Worm (Caenorhabditis elegans): Measurements from ENCODE around the gene map-1.

The map-1 gene

DNA sequence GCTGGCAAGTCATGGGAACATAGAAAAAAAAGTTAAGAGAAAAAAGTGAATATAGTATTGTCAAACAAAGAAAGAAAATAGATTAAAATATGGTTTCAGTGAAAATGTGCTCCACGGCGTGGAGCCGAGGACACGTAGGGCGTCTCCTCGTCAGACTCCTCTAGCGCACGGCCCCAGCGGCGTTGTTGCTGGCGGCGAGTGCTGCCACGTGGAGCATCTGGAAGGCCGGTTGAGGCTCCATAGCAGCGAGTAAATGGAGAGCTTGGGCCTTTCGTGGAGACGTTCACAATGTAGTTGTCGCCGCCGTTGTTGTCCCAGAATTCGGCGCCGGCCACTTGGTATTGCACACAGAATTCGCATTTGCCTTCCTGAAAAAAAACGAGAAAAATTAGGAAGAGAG is 41.2 kb downstream of the map-1 start:
- TF ChIP-seq unc-62 (GFP tag; optimal IDR thresholded peaks at IDR 0.05), result no peak

DNA sequence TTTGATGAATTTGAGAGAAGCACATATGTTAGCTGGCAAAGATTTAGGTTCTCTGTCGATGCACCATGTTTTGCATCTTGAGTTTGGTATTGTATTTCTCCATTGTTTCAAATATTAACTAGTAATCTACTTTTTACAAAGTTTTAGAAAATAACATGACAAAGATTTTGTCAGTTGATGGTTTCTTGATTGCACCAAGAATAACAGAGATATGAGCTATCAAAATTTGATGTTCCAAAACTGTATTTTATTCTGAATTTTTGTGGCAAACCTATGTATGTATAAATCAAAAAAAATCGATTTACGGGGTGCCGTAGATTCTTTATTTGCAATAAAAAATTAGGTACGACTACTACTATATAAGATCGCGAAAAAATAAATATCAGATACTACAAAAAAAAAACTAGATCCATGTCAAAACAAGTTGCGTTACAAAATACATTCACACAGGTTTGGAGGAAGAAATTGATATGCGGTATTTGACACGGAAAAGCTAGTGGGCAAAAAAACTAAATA is 41.7 kb downstream of the map-1 start:
- TF ChIP-seq unc-62 (GFP tag; optimal IDR thresholded peaks at IDR 0.05), result no peak

DNA sequence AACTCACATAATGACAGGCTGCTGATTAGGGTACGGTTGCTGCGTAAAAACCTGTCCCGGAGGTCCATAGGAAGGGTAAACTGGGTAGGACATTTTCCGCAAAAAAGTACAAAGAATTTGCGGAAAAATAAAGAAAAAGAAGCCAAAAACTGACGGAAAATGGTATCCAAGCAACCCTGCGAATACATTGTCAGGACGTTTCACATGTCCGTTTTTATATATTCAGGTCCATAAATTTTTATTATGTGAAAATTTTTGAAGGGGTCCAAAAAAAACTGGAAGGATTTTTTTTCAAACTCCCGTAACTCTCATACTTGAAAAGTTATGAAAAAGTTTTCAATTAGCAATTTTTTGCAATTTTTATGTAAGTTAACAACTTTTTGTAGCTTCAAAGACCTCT is 44.5 kb downstream of the map-1 start, which contains the start of gene CC8.3:
TSS of gene CC8.3 (minus strand) at position 101 of the 400 bp plus-strand sequence.
- TF ChIP-seq unc-62 (GFP tag; optimal IDR thresholded peaks at IDR 0.05), result no peak

DNA sequence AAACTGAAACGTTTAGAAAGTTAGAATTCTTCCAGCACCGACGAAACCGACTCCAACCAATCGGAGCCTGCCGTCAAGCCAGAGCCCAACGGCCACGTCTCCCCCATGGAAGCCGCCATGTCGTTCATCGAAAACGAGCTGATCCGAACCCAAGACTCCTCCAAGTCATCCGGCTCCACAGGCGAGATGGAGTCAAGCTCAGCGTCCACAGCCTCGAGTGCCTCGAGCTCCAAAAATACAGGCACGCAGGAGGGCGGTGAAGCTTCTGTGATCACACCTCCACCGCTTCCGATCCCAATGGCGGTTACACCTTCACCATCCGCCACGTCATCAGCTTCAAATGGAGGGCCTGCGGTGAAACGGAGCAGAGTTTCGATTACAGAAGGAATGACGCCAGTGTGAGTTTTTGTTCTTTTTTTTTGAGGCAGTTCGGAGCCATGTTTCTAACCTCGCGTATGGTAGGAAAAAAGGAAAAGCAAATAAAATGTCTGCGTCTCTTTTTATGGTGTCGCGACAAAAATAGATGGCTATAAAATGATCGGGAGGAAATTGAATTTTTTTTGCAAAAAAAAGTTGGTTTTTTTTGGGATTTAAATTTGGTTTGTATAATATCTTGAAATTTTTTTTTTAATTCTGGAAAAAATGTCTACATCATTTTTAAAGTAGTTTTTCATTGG is 48.3 kb downstream of the map-1 start:
- TF ChIP-seq unc-62 (GFP tag; optimal IDR thresholded peaks at IDR 0.05), result no peak

DNA sequence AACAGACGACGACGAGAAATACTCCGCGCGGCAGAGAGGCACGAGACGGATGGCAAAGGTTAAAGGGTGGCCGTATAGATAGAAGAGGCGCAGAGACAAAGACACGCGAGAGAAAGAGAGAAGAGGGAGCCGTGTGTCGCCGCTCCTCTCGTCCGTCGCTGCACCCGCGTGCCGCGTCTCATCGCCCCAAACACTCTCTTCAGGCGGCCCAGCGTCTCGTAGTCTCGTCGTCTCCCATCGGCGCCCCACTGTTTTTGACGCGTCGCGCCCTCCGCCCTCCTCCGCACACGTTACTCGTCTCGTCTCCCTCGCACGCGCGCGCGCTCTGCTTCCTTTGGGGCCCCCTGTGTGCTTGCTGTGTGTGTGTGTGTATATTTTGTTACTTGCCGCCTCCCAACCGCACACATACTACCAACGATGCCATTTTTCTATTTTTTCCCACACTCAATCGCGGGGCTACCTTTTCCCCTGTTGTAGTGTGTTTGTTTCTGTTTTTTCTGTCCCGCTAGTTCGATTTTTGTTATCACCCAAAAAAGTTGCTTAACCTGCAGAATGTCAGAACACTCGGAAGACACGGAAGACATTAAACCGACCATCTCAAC is 50.0 kb downstream of the map-1 start, which contains the start of gene madf-9:
TSS of gene madf-9 (plus strand) at position 552 of the 602 bp plus-strand sequence.
- TF ChIP-seq unc-62 (GFP tag; optimal IDR thresholded peaks at IDR 0.05), result no peak
